Worm (Caenorhabditis elegans) whole organism, L2 larva: ENCODE measurements around the gene H06A10.1.

Experiments
- ama-1 ChIP-seq: fragments of 150-350 bp; optimal IDR thresholded peaks from 2 replicates; lab custom pipeline; 2018; ENCODE audit warnings: inconsistent platforms
- ceh-82 ChIP-seq: fragments of 150-350 bp; optimal IDR thresholded peaks from 2 replicates; lab custom pipeline; 2014; ENCODE audit warnings: missing biosample characterization, missing genetic modification characterization
- egl-27 ChIP-seq: sonication (generic microtip); optimal IDR thresholded peaks from 3 replicates; lab custom pipeline; 2017; ENCODE audit warnings: missing biosample characterization, missing genetic modification reagents, missing genetic modification characterization
- elt-1 ChIP-seq: fragments of 150-350 bp; optimal IDR thresholded peaks from 2 replicates; lab custom pipeline; 2014; ENCODE audit warnings: missing biosample characterization, missing genetic modification characterization
- nhr-10 ChIP-seq: sonication (generic microtip); optimal IDR thresholded peaks from 2 replicates; lab custom pipeline; 2017; ENCODE audit warnings: missing biosample characterization, missing genetic modification characterization
- nhr-11 ChIP-seq: fragments of 150-350 bp; optimal IDR thresholded peaks from 2 replicates; lab custom pipeline; 2014; ENCODE audit warnings: missing biosample characterization, missing genetic modification characterization
- nhr-77 ChIP-seq: fragments of 150-350 bp; optimal IDR thresholded peaks from 2 replicates; lab custom pipeline; 2014; ENCODE audit warnings: missing biosample characterization, missing genetic modification characterization
- unc-39 ChIP-seq: fragments of 150-350 bp; optimal IDR thresholded peaks from 2 replicates; lab custom pipeline; 2014; ENCODE audit warnings: missing biosample characterization, missing genetic modification characterization
- zag-1 ChIP-seq: fragments of 150-350 bp; optimal IDR thresholded peaks from 2 replicates; lab custom pipeline; 2014; ENCODE audit warnings: missing biosample characterization, missing genetic modification characterization
- ztf-11 ChIP-seq: sonication (generic microtip); optimal IDR thresholded peaks from 2 replicates; lab custom pipeline; 2017; ENCODE audit warnings: missing biosample characterization, missing genetic modification characterization

DNA sequence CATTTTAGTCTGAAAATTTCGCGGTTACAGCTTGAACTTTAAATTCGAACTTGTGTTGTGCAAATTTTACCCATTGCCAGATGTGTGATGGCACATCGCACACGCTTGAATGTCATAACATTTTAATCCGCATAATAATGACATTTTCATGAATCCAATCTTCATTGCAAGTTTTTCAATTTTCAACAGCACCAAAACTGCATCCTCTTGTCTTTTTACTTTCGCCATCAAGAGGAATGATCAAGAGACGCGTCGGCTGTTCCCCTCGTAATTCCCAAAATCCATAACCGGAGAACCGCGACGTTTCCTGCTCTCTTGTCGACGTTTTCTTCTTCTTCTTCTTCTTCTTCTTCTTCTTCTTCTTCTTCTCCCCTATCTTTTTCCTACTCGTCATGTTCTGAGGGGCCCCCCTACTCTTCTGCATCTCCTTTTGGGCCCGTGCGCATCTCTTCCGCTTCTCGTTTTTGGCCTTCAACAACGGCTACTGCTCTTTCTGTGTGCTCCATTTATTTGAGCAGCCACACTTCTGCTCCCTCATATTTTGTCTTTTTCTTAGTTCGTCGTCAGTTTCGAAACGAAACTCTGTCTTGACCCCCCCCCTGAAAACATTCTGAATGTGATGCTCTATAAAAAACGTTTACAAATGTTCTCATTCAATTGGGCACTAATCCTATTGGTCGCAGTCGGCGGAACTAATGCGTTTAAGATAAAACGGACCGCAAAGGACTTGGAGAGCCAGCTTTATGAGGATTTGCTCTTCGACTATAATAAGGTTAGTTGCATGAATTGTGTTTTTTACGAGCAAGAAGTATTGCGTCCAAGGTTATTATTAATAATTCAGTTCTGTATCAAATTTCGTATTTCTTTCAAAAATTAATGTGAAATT lies 25.3 kb downstream of the H06A10.1 start, which contains the start of gene acr-12:
- TF ChIP-seq unc-39 (tag; lab: Kevin White, UChicago) = no peak
- TF ChIP-seq elt-1 (tag; lab: Kevin White, UChicago) = no peak
- TF ChIP-seq ama-1 = no peak
- no peak for TF ChIP-seq nhr-77 (tag; lab: Kevin White, UChicago)
- TF ChIP-seq nhr-10 (tag; lab: Kevin White, UChicago) = no peak
- no peak for TF ChIP-seq egl-27 (tag; lab: Kevin White, UChicago)
- no peak for TF ChIP-seq ceh-82
- TF ChIP-seq ztf-11 = no peak
- no peak for TF ChIP-seq nhr-11 (tag; lab: Kevin White, UChicago)
- no peak for TF ChIP-seq zag-1 (tag; lab: Kevin White, UChicago)
